Worm (Caenorhabditis elegans) whole organism, late embryonic: ENCODE results near the gene rnh-1.2.

Experiments
- K09A11.1 ChIP-seq: sonication (generic microtip); optimal IDR thresholded peaks from 2 replicates; lab custom pipeline; 2017; ENCODE audit warnings: antibody characterized with exemption, mild to moderate bottlenecking, missing genetic modification characterization, missing compliant biosample characterization; ENCODE audit not compliant: insufficient read depth
- Y22D7AL.16 ChIP-seq: sonication (generic microtip); optimal IDR thresholded peaks from 2 replicates; lab custom pipeline; 2016; ENCODE audit warnings: missing genetic modification characterization, missing compliant biosample characterization
- pha-2 ChIP-seq: sonication (generic microtip); optimal IDR thresholded peaks from 2 replicates; lab custom pipeline; 2017; ENCODE audit warnings: mild to moderate bottlenecking, missing genetic modification characterization, missing compliant biosample characterization
- syd-9 ChIP-seq: sonication (generic microtip); optimal IDR thresholded peaks from 2 replicates; lab custom pipeline; 2016; ENCODE audit warnings: mild to moderate bottlenecking, missing genetic modification characterization, moderate library complexity, missing compliant biosample characterization

DNA sequence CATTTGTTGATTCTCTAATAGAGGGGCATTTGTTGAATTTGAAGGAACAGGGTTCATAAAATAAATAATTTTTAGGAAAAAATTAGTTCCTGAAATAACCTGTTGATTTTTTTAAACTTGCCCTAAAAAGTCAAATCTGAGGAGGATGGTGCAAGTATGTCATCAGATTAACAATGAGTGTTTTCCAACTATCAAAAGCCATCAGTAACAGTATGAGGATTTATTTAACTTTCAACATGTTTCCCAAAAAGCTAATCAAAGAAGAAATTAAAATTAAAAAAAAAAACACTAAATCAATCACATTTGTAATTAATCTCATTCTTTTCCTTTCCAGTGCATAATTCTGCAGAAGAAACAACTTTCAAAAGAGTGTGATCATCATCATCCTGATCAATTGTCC lies 17.7 kb upstream of the rnh-1.2 start, which contains the start of gene chil-5:
- no peak for TF ChIP-seq K09A11.1 (tag; lab: Kevin White, UChicago)
- TF ChIP-seq pha-2 (tag; lab: Kevin White, UChicago) = no peak
- TF ChIP-seq Y22D7AL.16 (tag; lab: Kevin White, UChicago) = no peak
- TF ChIP-seq syd-9 = no peak
